Worm (Caenorhabditis elegans) whole organism, late embryonic: ENCODE results near the gene srv-3.

ENCODE experiments used
- C08G9.2 ChIP-seq: sonication (generic microtip); optimal IDR thresholded peaks from 2 replicates; lab custom pipeline; 2016; ENCODE audit warnings: mild to moderate bottlenecking, missing genetic modification characterization, moderate library complexity, missing compliant biosample characterization
- gmeb-2 ChIP-seq: sonication (generic microtip); optimal IDR thresholded peaks from 2 replicates; lab custom pipeline; 2016; ENCODE audit warnings: missing genetic modification characterization, inconsistent platforms, missing compliant biosample characterization
- nhr-11 ChIP-seq: fragments of 150-350 bp; optimal IDR thresholded peaks from 2 replicates; lab custom pipeline; 2014; ENCODE audit warnings: missing biosample characterization, missing genetic modification characterization
- pha-4 ChIP-seq: fragments of 150-350 bp; optimal IDR thresholded peaks from 2 replicates; lab custom pipeline; 2018; ENCODE audit warnings: missing biosample characterization, missing genetic modification reagents, missing genetic modification characterization

DNA sequence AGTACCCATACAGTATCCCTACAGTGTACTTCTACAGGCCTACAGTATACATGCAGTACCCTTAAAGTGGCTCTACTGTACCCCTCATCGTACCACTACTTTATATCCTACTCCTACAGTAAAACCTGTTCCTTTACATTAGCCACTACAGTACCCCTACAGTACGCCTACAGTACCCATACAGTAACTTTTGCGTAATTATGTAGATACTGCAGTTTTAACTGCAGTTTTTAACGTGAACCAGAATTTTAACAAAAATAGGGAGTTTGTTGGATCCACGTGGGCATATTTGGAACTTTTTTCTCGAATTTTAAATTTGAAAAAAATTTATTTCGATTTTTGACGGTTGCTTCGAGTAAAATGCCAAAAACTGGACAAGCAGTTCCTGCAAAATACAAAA is 34.6 kb upstream of the srv-3 start, which contains the start of gene W04E12.4:
- TF ChIP-seq nhr-11: no peak
- no peak for TF ChIP-seq C08G9.2
- TF ChIP-seq pha-4: no peak
- TF ChIP-seq gmeb-2 (tag; lab: Kevin White, UChicago): no peak
